Worm (Caenorhabditis elegans) whole organism, early embryonic: ENCODE measurements around the gene glb-29.

Experiments used
- B0310.2 ChIP-seq: sonication (generic microtip); optimal IDR thresholded peaks from 2 replicates; lab custom pipeline; 2016; ENCODE audit warnings: mild to moderate bottlenecking, missing genetic modification characterization, missing compliant biosample characterization
- F13C5.2 ChIP-seq: sonication (generic microtip); optimal IDR thresholded peaks from 2 replicates; lab custom pipeline; 2017; ENCODE audit warnings: mild to moderate bottlenecking, missing genetic modification characterization, inconsistent platforms, missing compliant biosample characterization
- aly-1 ChIP-seq: sonication (generic microtip); optimal IDR thresholded peaks from 2 replicates; lab custom pipeline; 2016; ENCODE audit warnings: missing genetic modification characterization, missing compliant biosample characterization
- ama-1 ChIP-seq: fragments of 150-350 bp; optimal IDR thresholded peaks from 2 replicates; lab custom pipeline; 2014
- ceh-13 ChIP-seq: fragments of 200-800 bp; sonication (Bioruptor generic); optimal IDR thresholded peaks from 2 replicates; lab custom pipeline; 2018; ENCODE audit warnings: mild to moderate bottlenecking, missing genetic modification characterization, missing compliant biosample characterization
- ceh-36 ChIP-seq: sonication (generic microtip); optimal IDR thresholded peaks from 2 replicates; lab custom pipeline; 2016; ENCODE audit warnings: missing genetic modification characterization, inconsistent platforms, missing compliant biosample characterization
- ets-7 ChIP-seq: sonication (generic microtip); optimal IDR thresholded peaks from 2 replicates; lab custom pipeline; 2016; ENCODE audit warnings: missing genotype, missing genetic modification characterization, missing compliant biosample characterization
- flt-1 ChIP-seq: fragments of 200-800 bp; sonication (Bioruptor generic); IDR thresholded peaks from 2 replicates; pipeline ENCODE4 v1.3.6; 2022; ENCODE audit warnings: missing genetic modification characterization, missing compliant biosample characterization
- hmbx-1 ChIP-seq: sonication (generic microtip); optimal IDR thresholded peaks from 2 replicates; lab custom pipeline; 2016; ENCODE audit warnings: mild to moderate bottlenecking, missing genetic modification characterization, missing compliant biosample characterization
- hmg-4 ChIP-seq: fragments of 200-800 bp; sonication (Bioruptor generic); optimal IDR thresholded peaks from 2 replicates; lab custom pipeline; 2018; ENCODE audit warnings: mild to moderate bottlenecking, missing genetic modification characterization, missing compliant biosample characterization
- hnd-1 ChIP-seq: sonication (generic microtip); optimal IDR thresholded peaks from 2 replicates; lab custom pipeline; 2016; ENCODE audit warnings: missing genetic modification characterization, missing compliant biosample characterization
- pes-1 ChIP-seq: fragments of 200-800 bp; sonication (Bioruptor generic); IDR thresholded peaks from 2 replicates; pipeline ENCODE4 v1.3.6; 2022; ENCODE audit warnings: missing genetic modification reagents, missing genetic modification characterization, missing compliant biosample characterization
- scrt-1 ChIP-seq: fragments of 200-800 bp; sonication (Bioruptor generic); IDR thresholded peaks from 2 replicates; pipeline ENCODE4 v1.3.6; 2022; ENCODE audit warnings: missing genetic modification characterization, missing compliant biosample characterization
- sea-1 ChIP-seq: fragments of 200-800 bp; sonication (Bioruptor generic); conservative IDR thresholded peaks from 2 replicates; pipeline ENCODE4 v1.3.6; 2022; ENCODE audit warnings: missing genetic modification characterization, missing compliant biosample characterization
- tbx-11 ChIP-seq: fragments of 200-800 bp; sonication (Bioruptor generic); IDR thresholded peaks from 2 replicates; pipeline ENCODE4 v1.3.6; 2022; ENCODE audit warnings: missing genetic modification characterization, missing compliant biosample characterization
- tbx-37 ChIP-seq: fragments of 200-800 bp; sonication (Bioruptor generic); conservative IDR thresholded peaks from 2 replicates; pipeline ENCODE4 v1.3.6; 2022; ENCODE audit warnings: missing genetic modification reagents, missing genetic modification characterization, missing compliant biosample characterization
- tra-4 ChIP-seq: sonication (generic microtip); optimal IDR thresholded peaks from 2 replicates; lab custom pipeline; 2017; ENCODE audit warnings: missing genetic modification characterization, missing compliant biosample characterization

The glb-29 gene

ce11 chrII:12053486-12053885 is 44.6 kb downstream of the glb-29 start:
- TF ChIP-seq F13C5.2 (tag; lab: Kevin White, UChicago) = no peak
- TF ChIP-seq aly-1 (tag; lab: Kevin White, UChicago) = no peak
- no peak for TF ChIP-seq ceh-13
- TF ChIP-seq ceh-36 = no peak

ce11 chrII:12054150-12054549 is 45.3 kb downstream of the glb-29 start:
- TF ChIP-seq hnd-1 (tag; lab: Kevin White, UChicago) (no peak), hmbx-1 (tag; lab: Kevin White, UChicago) (no peak), tbx-37 (GFP tag; lab: Robert Waterston, UW) (no peak), aly-1 (tag; lab: Kevin White, UChicago) (no peak), tra-4 (no peak), flt-1 (GFP tag; lab: Robert Waterston, UW) (no peak), F13C5.2 (tag; lab: Kevin White, UChicago) (no peak)

DNA sequence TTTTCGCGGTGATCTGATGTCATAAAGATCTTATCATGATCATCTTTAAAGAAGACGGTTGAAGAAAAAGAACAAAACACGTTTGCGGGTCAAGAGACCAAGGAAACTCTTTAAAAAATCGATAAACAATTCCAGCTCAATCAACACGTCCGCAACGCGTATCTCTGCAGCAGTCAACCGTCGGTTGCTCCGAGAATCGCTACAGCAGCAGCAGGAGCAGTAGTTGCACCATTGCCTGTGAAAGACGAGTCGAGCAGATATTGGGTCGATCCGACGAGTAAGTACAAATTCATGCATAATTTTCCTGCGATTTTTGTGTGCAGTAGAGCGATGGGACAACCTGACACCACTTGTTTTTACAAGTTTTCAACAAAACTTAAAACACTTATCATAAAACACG is 45.7 kb downstream of the glb-29 start:
- TF ChIP-seq tbx-37 (GFP tag; lab: Robert Waterston, UW) (no peak), hmbx-1 (tag; lab: Kevin White, UChicago) (no peak), ama-1 (no peak), scrt-1 (GFP tag; lab: Robert Waterston, UW) (no peak), ets-7 (tag; lab: Kevin White, UChicago) (no peak), hmg-4 (GFP tag; lab: Kevin White, UChicago) (no peak), B0310.2 (no peak), sea-1 (GFP tag; lab: Robert Waterston, UW) (no peak), flt-1 (GFP tag; lab: Robert Waterston, UW) (no peak), tbx-11 (GFP tag; lab: Robert Waterston, UW) (no peak), hnd-1 (tag; lab: Kevin White, UChicago) (no peak), aly-1 (tag; lab: Kevin White, UChicago) (no peak), pes-1 (GFP tag; lab: Robert Waterston, UW) (no peak), tra-4 (no peak), F13C5.2 (tag; lab: Kevin White, UChicago) (no peak), ceh-36 (no peak), ceh-13 (no peak)

DNA sequence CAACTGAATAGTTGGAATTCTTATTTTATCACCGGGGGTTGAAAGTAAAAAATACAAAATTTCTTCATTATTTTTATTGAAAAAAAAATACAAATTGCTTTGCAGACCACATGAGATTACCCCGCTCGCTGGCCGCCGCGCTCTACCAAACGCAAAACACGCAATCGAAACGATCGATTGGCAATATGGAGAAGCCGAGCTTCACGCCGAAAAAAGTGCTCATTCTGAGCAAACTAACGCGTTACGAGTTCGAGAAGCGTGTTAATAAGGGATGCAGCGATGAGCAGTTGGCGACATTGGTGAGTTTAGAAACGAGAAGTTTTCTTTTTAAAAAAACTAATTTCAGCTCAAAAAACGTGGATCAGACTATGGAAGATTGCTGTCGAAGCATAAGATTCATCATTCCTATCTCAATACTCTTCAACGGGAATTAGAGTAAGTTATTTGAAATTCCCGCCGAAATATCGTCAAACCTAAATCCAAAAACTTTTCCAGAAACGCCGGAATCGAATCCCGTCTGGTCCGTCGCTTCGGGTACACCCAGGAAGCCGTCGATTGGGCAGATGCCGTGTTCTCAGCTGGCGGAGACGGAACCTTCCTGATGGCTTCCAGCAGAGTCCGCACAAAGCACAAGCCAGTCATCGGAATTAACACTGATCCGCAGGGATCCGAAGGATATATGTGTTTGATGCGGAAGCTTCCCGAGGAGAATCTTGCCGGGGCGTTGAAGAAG is 46.7 kb downstream of the glb-29 start:
- no peak for TF ChIP-seq hmg-4 (GFP tag; lab: Kevin White, UChicago)
- no peak for TF ChIP-seq hnd-1 (tag; lab: Kevin White, UChicago)
- no peak for TF ChIP-seq hmbx-1 (tag; lab: Kevin White, UChicago)
- TF ChIP-seq ama-1 = no peak
- TF ChIP-seq F13C5.2 (tag; lab: Kevin White, UChicago) = no peak
- no peak for TF ChIP-seq ceh-13
- TF ChIP-seq tra-4 = no peak
- TF ChIP-seq flt-1 (GFP tag; lab: Robert Waterston, UW) = no peak
- no peak for TF ChIP-seq ets-7 (tag; lab: Kevin White, UChicago)
- TF ChIP-seq tbx-11 (GFP tag; lab: Robert Waterston, UW) = no peak
- TF ChIP-seq ceh-36 = no peak
- TF ChIP-seq tbx-37 (GFP tag; lab: Robert Waterston, UW) = no peak
- no peak for TF ChIP-seq sea-1 (GFP tag; lab: Robert Waterston, UW)
- TF ChIP-seq B0310.2 = no peak

DNA sequence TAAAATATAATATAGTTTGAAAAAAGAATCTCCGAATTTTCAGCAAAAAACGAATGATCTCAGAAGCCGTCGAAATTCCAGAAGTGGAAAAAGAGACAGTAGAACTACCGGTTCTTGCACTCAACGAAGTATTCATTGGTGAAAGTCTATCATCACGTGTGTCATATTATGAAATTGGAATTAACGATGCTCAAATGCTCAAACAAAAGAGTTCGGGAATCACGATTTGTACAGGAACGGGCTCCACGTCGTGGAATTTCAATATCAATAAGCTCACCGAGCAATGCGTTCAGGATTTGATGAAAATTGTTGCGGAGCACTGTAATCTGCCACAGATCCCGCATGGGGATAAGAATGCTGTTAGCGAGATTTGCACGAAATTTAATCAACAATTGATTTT is 49.4 kb downstream of the glb-29 start:
- TF ChIP-seq flt-1 (GFP tag; lab: Robert Waterston, UW) (no peak), tbx-11 (GFP tag; lab: Robert Waterston, UW) (no peak), scrt-1 (GFP tag; lab: Robert Waterston, UW) (no peak), sea-1 (GFP tag; lab: Robert Waterston, UW) (no peak), hnd-1 (tag; lab: Kevin White, UChicago) (no peak), ceh-36 (no peak), F13C5.2 (tag; lab: Kevin White, UChicago) (no peak), aly-1 (tag; lab: Kevin White, UChicago) (no peak), hmg-4 (GFP tag; lab: Kevin White, UChicago) (no peak), tra-4 (no peak), B0310.2 (no peak), ama-1 (no peak), hmbx-1 (tag; lab: Kevin White, UChicago) (no peak), ets-7 (tag; lab: Kevin White, UChicago) (no peak), pes-1 (GFP tag; lab: Robert Waterston, UW) (no peak)

DNA sequence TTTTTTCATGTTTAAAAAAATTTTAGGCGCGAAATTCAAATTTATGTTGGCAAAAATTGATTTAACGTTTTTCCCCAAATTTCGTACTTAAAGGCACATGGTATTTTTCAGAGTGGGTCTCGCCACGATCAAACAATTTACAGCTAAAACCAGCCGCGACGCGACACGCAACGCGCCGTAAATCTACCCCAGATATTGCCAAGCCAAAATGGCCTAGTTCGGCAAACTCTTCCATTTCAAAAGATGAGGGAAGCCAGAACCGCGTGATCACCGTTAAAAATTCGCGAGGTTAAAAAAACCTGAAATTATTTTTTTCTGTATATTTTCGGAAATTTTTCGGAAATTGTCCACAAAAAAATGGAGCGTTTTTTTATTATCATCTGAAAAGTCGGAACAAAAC is 51.0 kb downstream of the glb-29 start:
- TF ChIP-seq tbx-37 (GFP tag; lab: Robert Waterston, UW) (no peak), ama-1 (no peak), hmbx-1 (tag; lab: Kevin White, UChicago) (no peak), tbx-11 (GFP tag; lab: Robert Waterston, UW) (no peak), tra-4 (no peak), hnd-1 (tag; lab: Kevin White, UChicago) (no peak), F13C5.2 (tag; lab: Kevin White, UChicago) (no peak), scrt-1 (GFP tag; lab: Robert Waterston, UW) (no peak), flt-1 (GFP tag; lab: Robert Waterston, UW) (no peak), ets-7 (tag; lab: Kevin White, UChicago) (no peak), B0310.2 (no peak), hmg-4 (GFP tag; lab: Kevin White, UChicago) (no peak), pes-1 (GFP tag; lab: Robert Waterston, UW) (no peak), aly-1 (tag; lab: Kevin White, UChicago) (no peak), ceh-36 (no peak)

ce11 chrII:12062521-12062920 is 53.6 kb downstream of the glb-29 start, which contains the start of gene arrd-7:
TSS of gene arrd-7 (minus strand) at chrII:12062621.
- no peak for TF ChIP-seq ceh-36
- no peak for TF ChIP-seq scrt-1 (GFP tag; lab: Robert Waterston, UW)
- TF ChIP-seq B0310.2 = no peak
- TF ChIP-seq tbx-11 (GFP tag; lab: Robert Waterston, UW) = no peak
- TF ChIP-seq sea-1 (GFP tag; lab: Robert Waterston, UW) = no peak
- no peak for TF ChIP-seq hnd-1 (tag; lab: Kevin White, UChicago)
